Fruit fly (Drosophila melanogaster): ENCODE measurements around the gene Nepl8.

Gene Nepl8

dm6 chr2L:16499559-16499958 lies 11.6 kb downstream of the Nepl8 start:
- TF ChIP-seq Myc (optimal IDR thresholded peaks at IDR 0.05): no peak
- TF ChIP-seq Sin3A (optimal IDR thresholded peaks at IDR 0.05): no peak
- no peak for TF ChIP-seq ttk (optimal IDR thresholded peaks at IDR 0.05)
- TF ChIP-seq h (optimal IDR thresholded peaks at IDR 0.05): no peak
- no peak for TF ChIP-seq psq (optimal IDR thresholded peaks at IDR 0.05)
- TF ChIP-seq insv (optimal IDR thresholded peaks at IDR 0.05): no peak

- TF ChIP-seq h (optimal IDR thresholded peaks at IDR 0.05) (no peak), Myc (optimal IDR thresholded peaks at IDR 0.05) (no peak)
These were observed 12.5 kb downstream of the Nepl8 start for dm6 chr2L:16500469-16500868.

DNA sequence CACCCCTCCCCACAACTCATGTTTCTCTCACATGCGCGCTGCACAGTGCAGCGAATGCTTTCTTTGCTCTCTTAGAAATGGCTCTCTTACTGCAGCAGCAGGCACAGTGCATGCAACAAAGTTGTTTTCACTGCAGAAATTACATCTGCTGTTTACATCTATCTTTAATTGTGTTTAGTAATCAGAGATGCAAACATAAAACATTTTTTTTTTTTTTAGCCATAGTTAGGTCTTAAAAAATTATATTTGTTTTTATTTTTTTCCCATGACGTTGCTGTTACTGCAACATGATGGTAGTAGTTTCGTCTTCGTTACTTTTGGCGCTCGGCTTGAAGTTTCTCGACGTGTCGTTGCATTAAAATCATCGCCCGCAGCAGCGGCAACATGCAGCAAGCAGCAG lies 13.4 kb downstream of the Nepl8 start:
- TF ChIP-seq insv (optimal IDR thresholded peaks at IDR 0.05) (no peak), ttk (optimal IDR thresholded peaks at IDR 0.05) (no peak), Sin3A (optimal IDR thresholded peaks at IDR 0.05) (no peak), Myc (optimal IDR thresholded peaks at IDR 0.05) (no peak), psq (optimal IDR thresholded peaks at IDR 0.05) (no peak), h (optimal IDR thresholded peaks at IDR 0.05) (no peak)

- no peak for TF ChIP-seq Myc (optimal IDR thresholded peaks at IDR 0.05)
These were observed 15.1 kb downstream of the Nepl8 start for dm6 chr2L:16502898-16503551.

dm6 chr2L:16507197-16507596 lies 19.2 kb downstream of the Nepl8 start:
- TF ChIP-seq Myc (optimal IDR thresholded peaks at IDR 0.05) (no peak), Sin3A (optimal IDR thresholded peaks at IDR 0.05) (no peak), h (optimal IDR thresholded peaks at IDR 0.05) (no peak), ttk (optimal IDR thresholded peaks at IDR 0.05) (no peak), psq (optimal IDR thresholded peaks at IDR 0.05) (no peak), insv (optimal IDR thresholded peaks at IDR 0.05) (no peak)

- TF ChIP-seq ttk (optimal IDR thresholded peaks at IDR 0.05) (no peak), insv (optimal IDR thresholded peaks at IDR 0.05) (no peak), psq (optimal IDR thresholded peaks at IDR 0.05) (no peak), Myc (optimal IDR thresholded peaks at IDR 0.05) (no peak), Sin3A (optimal IDR thresholded peaks at IDR 0.05) (no peak), h (optimal IDR thresholded peaks at IDR 0.05) (no peak)
These were observed 19.8 kb downstream of the Nepl8 start for dm6 chr2L:16507682-16508269.

dm6 chr2L:16511277-16511678 lies 23.3 kb downstream of the Nepl8 start:
- no peak for TF ChIP-seq h (optimal IDR thresholded peaks at IDR 0.05)

DNA sequence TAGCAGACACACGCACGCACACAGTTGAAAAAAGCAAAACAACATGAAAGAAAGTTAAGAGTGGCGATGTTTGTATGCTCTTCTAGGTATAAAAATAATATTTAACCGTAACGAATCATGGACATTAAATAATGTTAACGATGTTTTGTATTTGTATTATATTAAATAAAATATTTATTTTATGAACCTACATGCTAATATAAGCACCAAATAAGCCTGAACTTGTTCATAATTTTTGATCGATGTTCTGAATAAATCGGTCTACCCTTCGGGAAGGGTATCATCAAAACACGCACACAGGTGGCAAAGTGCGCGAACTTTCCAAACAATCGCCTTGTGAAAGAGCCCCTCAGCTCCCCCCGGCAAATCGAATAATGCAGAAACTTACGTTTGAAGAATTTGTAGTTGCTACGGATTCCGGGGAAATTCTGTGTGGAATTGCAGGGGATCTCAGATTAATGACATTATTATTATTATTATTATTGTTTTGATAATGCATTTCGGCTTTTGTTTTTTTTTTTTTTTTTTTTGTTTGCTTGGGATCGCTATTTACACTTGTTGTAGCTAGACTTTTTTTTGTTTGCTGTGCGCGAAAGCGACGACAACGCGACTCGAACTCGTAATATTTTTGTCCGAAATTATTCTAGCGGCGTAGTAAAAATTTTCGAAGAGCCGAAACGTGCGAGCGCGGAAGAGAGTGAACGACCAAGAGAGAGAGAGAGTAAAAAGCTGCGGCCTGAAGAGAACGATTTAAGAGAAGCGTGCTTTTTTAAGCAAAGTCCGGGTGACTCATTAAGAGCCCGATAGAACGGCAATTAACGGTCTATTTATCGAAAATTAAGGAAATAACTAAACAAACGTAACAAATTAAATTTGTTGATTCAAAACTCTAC lies 31.9 kb downstream of the Nepl8 start:
- TF ChIP-seq psq (optimal IDR thresholded peaks at IDR 0.05): no peak
- no peak for TF ChIP-seq insv (optimal IDR thresholded peaks at IDR 0.05)
- TF ChIP-seq ttk (optimal IDR thresholded peaks at IDR 0.05): no peak
- TF ChIP-seq Myc (optimal IDR thresholded peaks at IDR 0.05): no peak
- TF ChIP-seq h (optimal IDR thresholded peaks at IDR 0.05): no peak
- TF ChIP-seq Sin3A (optimal IDR thresholded peaks at IDR 0.05): no peak

dm6 chr2L:16520475-16521344 lies 32.8 kb downstream of the Nepl8 start:
- no peak for TF ChIP-seq Myc (optimal IDR thresholded peaks at IDR 0.05)
- TF ChIP-seq insv (optimal IDR thresholded peaks at IDR 0.05): no peak
- TF ChIP-seq ttk (optimal IDR thresholded peaks at IDR 0.05): no peak
- no peak for TF ChIP-seq psq (optimal IDR thresholded peaks at IDR 0.05)
- no peak for TF ChIP-seq h (optimal IDR thresholded peaks at IDR 0.05)
- TF ChIP-seq Sin3A (optimal IDR thresholded peaks at IDR 0.05): no peak

- TF ChIP-seq Sin3A (optimal IDR thresholded peaks at IDR 0.05) (no peak), Myc (optimal IDR thresholded peaks at IDR 0.05) (no peak), psq (optimal IDR thresholded peaks at IDR 0.05) (no peak), h (optimal IDR thresholded peaks at IDR 0.05) (no peak), ttk (optimal IDR thresholded peaks at IDR 0.05) (no peak), insv (optimal IDR thresholded peaks at IDR 0.05) (no peak)
These were observed 33.7 kb downstream of the Nepl8 start for dm6 chr2L:16521345-16522285.

DNA sequence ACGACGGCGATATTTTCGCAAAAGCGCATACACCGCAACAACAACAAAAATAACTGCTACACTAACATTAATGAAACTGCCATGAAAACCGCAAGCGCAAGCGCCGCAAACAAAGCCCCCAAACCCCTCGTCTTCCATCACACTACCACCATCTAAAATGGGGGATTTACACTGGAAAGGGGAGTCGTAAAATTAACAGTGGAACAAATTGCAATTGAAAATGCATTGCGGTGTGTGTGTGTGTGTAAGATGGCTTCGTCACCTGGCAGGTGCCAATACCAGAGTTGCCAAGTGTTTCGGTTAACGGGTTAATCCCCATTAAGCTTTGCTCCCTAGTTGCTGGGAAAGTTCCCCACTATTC lies 34.3 kb downstream of the Nepl8 start:
- TF ChIP-seq psq (optimal IDR thresholded peaks at IDR 0.05) (no peak), ttk (optimal IDR thresholded peaks at IDR 0.05) (no peak), Myc (optimal IDR thresholded peaks at IDR 0.05) (no peak), Sin3A (optimal IDR thresholded peaks at IDR 0.05) (no peak), h (optimal IDR thresholded peaks at IDR 0.05) (no peak), insv (optimal IDR thresholded peaks at IDR 0.05) (no peak)
